Worm (Caenorhabditis elegans): ENCODE results near the gene Y55B1BR.6.
A peak's percentile ranks its signal among the peaks of the same experiment; 100 is the strongest.

Gene Y55B1BR.6

DNA sequence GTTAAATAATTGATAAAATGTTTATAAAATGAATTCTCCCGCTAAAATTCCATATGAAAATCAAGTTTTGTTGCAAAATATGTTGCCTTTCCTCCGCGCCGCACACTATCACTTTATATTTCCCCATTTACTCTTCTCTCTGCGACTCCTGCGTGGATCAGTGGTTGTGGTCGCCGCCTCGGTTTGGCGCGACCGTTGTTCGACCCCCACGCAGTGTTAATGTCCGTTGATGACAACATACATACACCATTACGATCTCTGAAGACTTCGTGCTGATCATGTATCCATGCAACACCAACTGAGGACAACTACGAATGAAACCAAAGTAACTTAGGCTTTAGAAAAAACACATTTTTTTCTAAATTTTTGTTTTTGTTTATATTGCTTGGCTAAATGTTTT is 39.0 kb upstream of the Y55B1BR.6 start (continued):
- TF ChIP-seq ceh-14 (tag; optimal IDR thresholded peaks at IDR 0.05) = peak; percentile 93
- TF ChIP-seq nhr-11 (tag; optimal IDR thresholded peaks at IDR 0.05) = no peak
- peak; percentile 66 for TF ChIP-seq nhr-232 (tag; optimal IDR thresholded peaks at IDR 0.05)
- peak; percentile 22 for TF ChIP-seq ahr-1 (tag; optimal IDR thresholded peaks at IDR 0.05)
- TF ChIP-seq rnt-1 (tag; optimal IDR thresholded peaks at IDR 0.05) = peak; percentile 92
- TF ChIP-seq sdc-2 (tag; optimal IDR thresholded peaks at IDR 0.05) = peak; percentile 85
- peak; percentile 84 for TF ChIP-seq Y22D7AL.16 (tag; optimal IDR thresholded peaks at IDR 0.05)
- TF ChIP-seq odd-2 (tag; optimal IDR thresholded peaks at IDR 0.05) = no peak
- TF ChIP-seq C38D4.7 (GFP tag; optimal IDR thresholded peaks at IDR 0.05) = peak; percentile 83
- TF ChIP-seq pat-9 (tag; optimal IDR thresholded peaks at IDR 0.05) = peak; percentile 89
- TF ChIP-seq fkh-6 (tag; optimal IDR thresholded peaks at IDR 0.05) = peak; percentile 87
- peak; percentile 80 for TF ChIP-seq hlh-8 (tag; optimal IDR thresholded peaks at IDR 0.05)
- TF ChIP-seq lin-11 (tag; optimal IDR thresholded peaks at IDR 0.05) = peak; percentile 80
- TF ChIP-seq ttx-3 (tag; optimal IDR thresholded peaks at IDR 0.05) = no peak
- TF ChIP-seq npax-4 (tag; optimal IDR thresholded peaks at IDR 0.05) = peak; percentile 78
- TF ChIP-seq pag-3 (tag; optimal IDR thresholded peaks at IDR 0.05; ENCODE audit: borderline replicate concordance) = peak; percentile 56
- TF ChIP-seq ceh-31 (tag; optimal IDR thresholded peaks at IDR 0.05) = peak; percentile 78
- TF ChIP-seq hlh-6 (tag; optimal IDR thresholded peaks at IDR 0.05) = peak; percentile 88
- TF ChIP-seq fax-1 (tag; optimal IDR thresholded peaks at IDR 0.05) = peak; percentile 82
- peak; percentile 80 for TF ChIP-seq F13H6.1 (tag; optimal IDR thresholded peaks at IDR 0.05)
- peak; percentile 78 for TF ChIP-seq C08G9.2 (tag; optimal IDR thresholded peaks at IDR 0.05)
- TF ChIP-seq lim-6 (tag; optimal IDR thresholded peaks at IDR 0.05) = peak; percentile 70
- peak; percentile 35 for TF ChIP-seq zip-5 (tag; optimal IDR thresholded peaks at IDR 0.05)
- no peak for TF ChIP-seq elt-2 (tag; optimal IDR thresholded peaks at IDR 0.05)
- TF ChIP-seq ceh-18 (tag; optimal IDR thresholded peaks at IDR 0.05) = peak; percentile 88
- TF ChIP-seq pqm-1 (tag; optimal IDR thresholded peaks at IDR 0.05) = peak; percentile 87
- TF ChIP-seq hlh-15 (tag; optimal IDR thresholded peaks at IDR 0.05) = peak; percentile 72
- TF ChIP-seq ceh-9 (tag; optimal IDR thresholded peaks at IDR 0.05) = peak; percentile 81
- peak; percentile 82 for TF ChIP-seq K02D7.2 (tag; optimal IDR thresholded peaks at IDR 0.05)
- peak; percentile 56 for TF ChIP-seq unc-42 (tag; optimal IDR thresholded peaks at IDR 0.05)
- TF ChIP-seq unc-3 (GFP tag; conservative IDR thresholded peaks at IDR 0.05) = peak; percentile 85
- TF ChIP-seq unc-3 (tag; optimal IDR thresholded peaks at IDR 0.05) = peak; percentile 74
- TF ChIP-seq tbx-7 (tag; optimal IDR thresholded peaks at IDR 0.05) = peak; percentile 0
- no peak for TF ChIP-seq ceh-22 (tag; optimal IDR thresholded peaks at IDR 0.05)
- TF ChIP-seq pha-2 (tag; optimal IDR thresholded peaks at IDR 0.05) = peak; percentile 86
- peak; percentile 89 for TF ChIP-seq T23F11.4 (GFP tag; optimal IDR thresholded peaks at IDR 0.05)
- TF ChIP-seq mec-3 (tag; optimal IDR thresholded peaks at IDR 0.05; ENCODE audit: borderline replicate concordance) = peak; percentile 56
- peak; percentile 66 for TF ChIP-seq nfya-1 (tag; optimal IDR thresholded peaks at IDR 0.05)
- no peak for TF ChIP-seq unc-55 (GFP tag; optimal IDR thresholded peaks at IDR 0.05)
- TF ChIP-seq che-1 (tag; optimal IDR thresholded peaks at IDR 0.05) = peak; percentile 88
- TF ChIP-seq elt-4 (tag; optimal IDR thresholded peaks at IDR 0.05) = no peak
- no peak for TF ChIP-seq hlh-30 (tag; optimal IDR thresholded peaks at IDR 0.05; ENCODE audit: insufficient read depth)
- peak; percentile 90 for TF ChIP-seq ceh-45 (GFP tag; IDR thresholded peaks at IDR 0.05)
- TF ChIP-seq syd-9 (tag; optimal IDR thresholded peaks at IDR 0.05) = peak; percentile 92

DNA sequence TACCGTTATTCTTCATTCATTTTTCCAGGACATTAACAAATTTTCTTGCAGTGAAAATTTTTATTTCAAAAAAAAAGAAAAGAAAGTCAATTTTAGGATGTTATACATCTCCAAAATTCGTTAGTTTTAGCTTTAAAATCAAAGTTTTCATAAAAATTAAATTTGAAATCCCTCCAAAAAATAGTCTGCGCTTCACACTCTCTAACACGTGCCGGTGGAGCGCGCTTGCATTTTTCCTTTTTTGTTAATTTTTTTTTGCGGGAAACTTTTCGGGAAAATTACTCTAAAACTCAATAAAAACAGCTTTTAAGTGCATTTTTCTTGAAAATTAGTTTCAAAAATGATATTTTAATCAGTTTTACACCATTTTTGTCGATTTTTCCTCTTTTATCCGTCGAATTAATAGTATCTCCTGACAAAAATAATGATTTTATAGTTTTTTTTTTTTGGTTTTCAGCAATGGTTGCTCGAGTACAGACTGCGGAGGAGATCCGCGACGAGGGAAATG is 27.5 kb upstream of the Y55B1BR.6 start, which contains the start of gene unc-45:
TSS of gene unc-45 (plus strand) at position 458 of the 508 bp plus-strand sequence.
- TF ChIP-seq unc-42 (tag; optimal IDR thresholded peaks at IDR 0.05) (peak; percentile 23), lim-6 (tag; optimal IDR thresholded peaks at IDR 0.05) (no peak)

All from whole organism, late embryonic.